Fruit fly (Drosophila melanogaster): Measurements from ENCODE around the gene CG9458.

Gene CG9458

DNA sequence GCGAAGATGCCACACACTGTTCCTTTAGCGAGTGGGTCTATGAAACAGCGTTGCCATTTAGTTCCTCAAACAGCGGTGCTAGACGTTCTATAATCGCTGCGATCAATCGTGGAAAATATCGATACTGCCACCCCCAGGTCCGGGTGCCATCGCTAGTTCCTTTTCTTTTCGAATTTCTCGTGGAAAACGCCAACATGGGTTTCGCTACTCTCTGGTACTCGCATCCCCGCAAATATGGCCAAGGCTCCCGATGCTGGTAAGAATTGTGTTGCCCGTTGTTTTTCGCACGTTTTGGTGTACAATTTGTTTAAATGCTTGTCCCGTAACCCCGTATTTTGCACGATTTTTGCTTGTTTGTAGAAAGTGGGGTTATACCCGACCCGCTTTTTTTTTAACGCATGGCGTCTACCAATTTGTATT lies 41.7 kb downstream of the CG9458 start, which contains the start of gene RpS29 (continued):
- TF ChIP-seq chif (GFP tag; optimal IDR thresholded peaks at IDR 0.05) (peak; percentile 57 to 70), Taf1 (GFP tag; IDR thresholded peaks at IDR 0.05) (0 out of 2 replicates have a peak, but pooled peaks have one; percentile 50), dpn (GFP tag; optimal IDR thresholded peaks at IDR 0.05) (peak; percentile 86 to 90), Neu2 (GFP tag; optimal IDR thresholded peaks at IDR 0.05; ENCODE audit: borderline replicate concordance) (peak; percentile 56), CG11247 (GFP tag; IDR thresholded peaks at IDR 0.05) (peak; percentile 84), Ada2b (GFP tag; IDR thresholded peaks at IDR 0.05) (peak; percentile 76), tap (tag; optimal IDR thresholded peaks at IDR 0.05) (peak; percentile 38), knrl (GFP tag; IDR thresholded peaks at IDR 0.05; ENCODE audit: partially characterized antibody) (peak; percentile 95), B-H2 (GFP tag; optimal IDR thresholded peaks at IDR 0.05) (peak; percentile 95), lbe (GFP tag; optimal IDR thresholded peaks at IDR 0.05) (peak; percentile 58), CG14667 (GFP tag; IDR thresholded peaks at IDR 0.05) (peak; percentile 54; the same call in 1 of the 2 replicates), CG18764 (GFP tag; optimal IDR thresholded peaks at IDR 0.05) (peak; percentile 76), disco-r (GFP tag; optimal IDR thresholded peaks at IDR 0.05) (peak; percentile 68), bigmax (GFP tag; optimal IDR thresholded peaks at IDR 0.05) (peak; percentile 99), CG10462 (GFP tag; optimal IDR thresholded peaks at IDR 0.05) (no peak), Spps (tag; optimal IDR thresholded peaks at IDR 0.05) (peak; percentile 29), CG9437 (GFP tag; optimal IDR thresholded peaks at IDR 0.05) (no peak), CG8944 (GFP tag; optimal IDR thresholded peaks at IDR 0.05) (peak; percentile 84), mirr (GFP tag; optimal IDR thresholded peaks at IDR 0.05) (peak; percentile 93), chm (GFP tag; IDR thresholded peaks at IDR 0.05) (peak; percentile 79), CG10431 (GFP tag; optimal IDR thresholded peaks at IDR 0.05) (peak; percentile 70), lilli (GFP tag; optimal IDR thresholded peaks at IDR 0.05) (peak; percentile 91), HLH3B (GFP tag; IDR thresholded peaks at IDR 0.05) (peak; percentile 73), scrt (GFP tag; optimal IDR thresholded peaks at IDR 0.05) (peak; percentile 73), NfI (GFP tag; optimal IDR thresholded peaks at IDR 0.05) (peak; percentile 87), Max (GFP tag; optimal IDR thresholded peaks at IDR 0.05) (peak; percentile 76), Ravus (GFP tag; IDR thresholded peaks at IDR 0.05) (no peak), CG18619 (GFP tag; optimal IDR thresholded peaks at IDR 0.05) (peak; percentile 83), CG17328 (GFP tag; IDR thresholded peaks at IDR 0.05) (peak; percentile 74), Tbp (GFP tag; optimal IDR thresholded peaks at IDR 0.05) (peak; percentile 61), stc (GFP tag; IDR thresholded peaks at IDR 0.05) (peak; percentile 71), abd-A (tag; optimal IDR thresholded peaks at IDR 0.05) (no peak), sr (GFP tag; IDR thresholded peaks at IDR 0.05) (peak; percentile 61; the same call in 2 of the 3 replicates), eyg (GFP tag; optimal IDR thresholded peaks at IDR 0.05) (peak; percentile 70), Nf-YA (GFP tag; IDR thresholded peaks at IDR 0.05) (peak; percentile 59), gcm (GFP tag; optimal IDR thresholded peaks at IDR 0.05) (peak; percentile 74), CG2889 (GFP tag; IDR thresholded peaks at IDR 0.05) (peak; percentile 65; the same call in 1 of the 3 replicates), pfk (GFP tag; optimal IDR thresholded peaks at IDR 0.05) (peak; percentile 77), crc (GFP tag; optimal IDR thresholded peaks at IDR 0.05) (peak; percentile 69), CG12236 (GFP tag; optimal IDR thresholded peaks at IDR 0.05) (peak; percentile 42), az2 (GFP tag; optimal IDR thresholded peaks at IDR 0.05) (peak; percentile 69), CG13624 (GFP tag; optimal IDR thresholded peaks at IDR 0.05) (peak; percentile 92), CG12391 (tag; optimal IDR thresholded peaks at IDR 0.05) (peak; percentile 84), CG17612 (GFP tag; IDR thresholded peaks at IDR 0.05) (peak; percentile 31; the same call in 1 of the 2 replicates), CG3407 (GFP tag; optimal IDR thresholded peaks at IDR 0.05) (peak; percentile 48), CG16863 (GFP tag; optimal IDR thresholded peaks at IDR 0.05) (peak; percentile 77), CG15011 (GFP tag; optimal IDR thresholded peaks at IDR 0.05) (peak; percentile 49), en (GFP tag; optimal IDR thresholded peaks at IDR 0.05) (peak; percentile 59), CG3065 (GFP tag; optimal IDR thresholded peaks at IDR 0.05) (peak; percentile 29), Med (GFP tag) (peak; percentile 99), HHEX (GFP tag; optimal IDR thresholded peaks at IDR 0.05) (peak; percentile 82)
